Worm (Caenorhabditis elegans): ENCODE results near the gene bus-12.

The bus-12 gene

DNA sequence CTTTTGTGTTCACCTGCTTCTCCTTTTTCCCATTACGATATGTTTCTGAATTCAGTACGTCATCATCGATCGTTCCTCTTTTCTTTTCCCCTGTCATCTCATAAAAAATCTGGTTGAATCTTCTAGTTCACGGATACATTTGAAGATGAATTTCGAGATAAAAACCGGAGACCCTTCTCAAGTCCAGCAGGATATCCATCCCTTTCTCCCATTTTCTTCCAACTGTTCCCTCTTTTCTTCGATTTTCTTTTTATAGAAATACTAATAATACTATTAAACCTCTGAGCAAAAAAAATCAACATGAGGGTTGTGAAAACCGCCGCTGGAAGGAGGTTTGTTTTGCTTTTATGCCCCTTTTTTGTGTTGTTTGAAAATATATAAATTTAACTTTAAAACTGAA, at the start of gene bus-12:
bus-12 (plus strand) TSS at position 301 of the 400 bp plus-strand sequence.
- no peak for TF ChIP-seq ZK185.1 (tag; optimal IDR thresholded peaks at IDR 0.05; ENCODE audit: poor library complexity, severe bottlenecking)
- no peak for TF ChIP-seq lsl-1 (GFP tag; optimal IDR thresholded peaks at IDR 0.05)
- no peak for TF ChIP-seq F55B11.4 (tag; optimal IDR thresholded peaks at IDR 0.05; ENCODE audit: borderline replicate concordance, insufficient read depth)
- TF ChIP-seq let-526 (GFP tag; IDR thresholded peaks at IDR 0.05), result no peak
- no peak for TF ChIP-seq D2030.7 (GFP tag; IDR thresholded peaks at IDR 0.05)
- TF ChIP-seq lag-1 (GFP tag; IDR thresholded peaks at IDR 0.05), result no peak
- no peak for TF ChIP-seq ztf-25 (GFP tag; IDR thresholded peaks at IDR 0.05)
- no peak for TF ChIP-seq nfyb-1 (GFP tag; IDR thresholded peaks at IDR 0.05)
- TF ChIP-seq attf-6 (GFP tag; IDR thresholded peaks at IDR 0.05), result no peak
- no peak for TF ChIP-seq ceh-40 (GFP tag; IDR thresholded peaks at IDR 0.05)
- TF ChIP-seq egrh-3 (GFP tag; IDR thresholded peaks at IDR 0.05), result no peak
- no peak for TF ChIP-seq C17E4.6 (GFP tag; IDR thresholded peaks at IDR 0.05)
- TF ChIP-seq let-607 (tag; optimal IDR thresholded peaks at IDR 0.05), result no peak
- no peak for TF ChIP-seq snpc-4 (GFP tag; optimal IDR thresholded peaks at IDR 0.05)
- no peak for TF ChIP-seq snpc-4 (tag; optimal IDR thresholded peaks at IDR 0.05)
- TF ChIP-seq Y95B8A.8 (GFP tag; IDR thresholded peaks at IDR 0.05), result no peak
- TF ChIP-seq F22D6.2 (tag; optimal IDR thresholded peaks at IDR 0.05), result no peak

DNA sequence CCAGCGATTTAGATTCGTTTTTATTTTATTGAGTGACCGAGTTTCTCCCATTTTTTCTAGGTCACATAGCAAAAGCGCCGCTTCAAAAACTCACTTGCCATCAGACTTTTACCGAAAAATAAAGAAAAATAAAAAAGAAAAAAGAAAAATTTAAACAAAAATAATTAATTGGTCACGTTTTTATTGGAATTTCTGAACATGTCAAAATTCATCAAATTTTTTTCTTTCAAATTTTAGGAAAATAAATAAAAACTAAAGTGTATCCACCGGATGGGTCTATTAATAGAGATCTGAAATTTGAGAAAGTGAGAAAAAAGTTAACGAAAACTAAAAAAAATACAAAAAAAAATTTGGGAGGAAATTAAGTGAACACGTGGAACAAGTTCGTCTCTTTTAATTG, 46.4 kb upstream of the bus-12 start, which contains the start of gene C48D1.9:
C48D1.9 (minus strand) TSS at position 101 of the 400 bp plus-strand sequence.
- TF ChIP-seq ztf-3 (GFP tag; optimal IDR thresholded peaks at IDR 0.05), result no peak
- TF ChIP-seq fkh-3 (tag; optimal IDR thresholded peaks at IDR 0.05), result no peak
- no peak for TF ChIP-seq hlh-26 (GFP tag; conservative IDR thresholded peaks at IDR 0.05)
- TF ChIP-seq let-526 (GFP tag; IDR thresholded peaks at IDR 0.05), result no peak

ce11 chrIV:13214466-13214865, 41.5 kb upstream of the bus-12 start, which contains the start of gene cho-1:
TSS of gene cho-1 (minus strand) at chrIV:13214566.
- TF ChIP-seq madf-3 (GFP tag; IDR thresholded peaks at IDR 0.05) (no peak), ceh-100 (GFP tag; IDR thresholded peaks at IDR 0.05) (no peak), ccch-3 (GFP tag; optimal IDR thresholded peaks at IDR 0.05) (no peak), hmg-1.2 (GFP tag; IDR thresholded peaks at IDR 0.05) (no peak), pbrm-1 (GFP tag; IDR thresholded peaks at IDR 0.05) (no peak), somi-1 (GFP tag; optimal IDR thresholded peaks at IDR 0.05) (no peak), zim-3 (tag; optimal IDR thresholded peaks at IDR 0.05) (no peak), C17E4.6 (GFP tag; IDR thresholded peaks at IDR 0.05) (no peak), mxl-1 (tag; optimal IDR thresholded peaks at IDR 0.05) (no peak), madf-8 (GFP tag; conservative IDR thresholded peaks at IDR 0.05) (no peak), D2030.7 (GFP tag; IDR thresholded peaks at IDR 0.05) (no peak), Y95B8A.8 (GFP tag; IDR thresholded peaks at IDR 0.05) (no peak), lin-40 (tag; optimal IDR thresholded peaks at IDR 0.05) (no peak), egrh-3 (GFP tag; IDR thresholded peaks at IDR 0.05) (no peak), zfh-2 (GFP tag; conservative IDR thresholded peaks at IDR 0.05) (no peak), F10E7.11 (tag; optimal IDR thresholded peaks at IDR 0.05) (no peak), lin-26 (GFP tag; IDR thresholded peaks at IDR 0.05) (no peak), hsf-1 (GFP tag; IDR thresholded peaks at IDR 0.05) (no peak)

ce11 chrIV:13220594-13220993, 35.4 kb upstream of the bus-12 start:
- no peak for TF ChIP-seq ztf-3 (GFP tag; optimal IDR thresholded peaks at IDR 0.05)
- TF ChIP-seq ceh-58 (GFP tag; IDR thresholded peaks at IDR 0.05), result no peak
- no peak for TF ChIP-seq him-1 (tag; optimal IDR thresholded peaks at IDR 0.05)
- TF ChIP-seq akir-1 (GFP tag; optimal IDR thresholded peaks at IDR 0.05), result no peak
- no peak for TF ChIP-seq let-607 (tag; optimal IDR thresholded peaks at IDR 0.05)
- TF ChIP-seq pha-4 (tag; optimal IDR thresholded peaks at IDR 0.05), result no peak
- TF ChIP-seq F39B2.1 (GFP tag; IDR thresholded peaks at IDR 0.05), result no peak
- no peak for TF ChIP-seq lir-1 (GFP tag; conservative IDR thresholded peaks at IDR 0.05)
- no peak for TF ChIP-seq ekl-4 (GFP tag; IDR thresholded peaks at IDR 0.05)
- TF ChIP-seq snpc-4 (GFP tag; optimal IDR thresholded peaks at IDR 0.05), result no peak
- no peak for TF ChIP-seq snpc-4 (tag; optimal IDR thresholded peaks at IDR 0.05)
- no peak for TF ChIP-seq F10E7.11 (tag; optimal IDR thresholded peaks at IDR 0.05)
- no peak for TF ChIP-seq atf-7 (tag; optimal IDR thresholded peaks at IDR 0.05)
- no peak for TF ChIP-seq zfh-2 (GFP tag; conservative IDR thresholded peaks at IDR 0.05)

Data from whole organism, young adult.